Worm (Caenorhabditis elegans) whole organism, mixed stage, embryonic: Measurements from ENCODE around the gene W03G11.2.

Source experiments
- ceh-39 ChIP-seq: fragments of 150-350 bp; optimal IDR thresholded peaks from 2 replicates; lab custom pipeline; 2014; ENCODE audit warnings: missing biosample characterization, missing genetic modification characterization
- mab-5 ChIP-seq: fragments of 150-350 bp; optimal IDR thresholded peaks from 2 replicates; lab custom pipeline; 2014; ENCODE audit warnings: missing biosample characterization, missing genetic modification characterization
- ztf-11 ChIP-seq: fragments of 150-350 bp; optimal IDR thresholded peaks from 2 replicates; lab custom pipeline; 2014; ENCODE audit warnings: missing biosample characterization, missing genetic modification characterization

- TF ChIP-seq mab-5 (tag; lab: Kevin White, UChicago) (no peak), ceh-39 (tag; lab: Kevin White, UChicago) (no peak), ztf-11 (tag; lab: Kevin White, UChicago) (no peak)
Observed at ce11 chrX:12104630-12105029, 3.8 kb downstream of the W03G11.2 start, which contains the start of gene col-181.
